Worm (Caenorhabditis elegans) whole organism, L4 larva: Measurements from ENCODE around the gene C35A5.10.

Experiments
- D1046.2 ChIP-seq: fragments of 200-800 bp; sonication (Bioruptor generic); IDR thresholded peaks from 2 replicates; pipeline ENCODE4 v1.3.6; 2022; ENCODE audit warnings: missing genetic modification characterization, missing compliant biosample characterization
- F10B5.3 ChIP-seq: sonication (generic microtip); optimal IDR thresholded peaks from 2 replicates; lab custom pipeline; 2016; ENCODE audit warnings: mild to moderate bottlenecking, missing genetic modification characterization, missing compliant biosample characterization
- F49E8.2 ChIP-seq: sonication (generic microtip); optimal IDR thresholded peaks from 2 replicates; lab custom pipeline; 2016; ENCODE audit warnings: missing compliant biosample characterization, mild to moderate bottlenecking, missing genetic modification characterization, borderline replicate concordance
- T20F7.1 ChIP-seq: fragments of 200-800 bp; sonication (Bioruptor generic); optimal IDR thresholded peaks from 2 replicates; lab custom pipeline; 2018; ENCODE audit warnings: mild to moderate bottlenecking, missing genetic modification characterization, missing compliant biosample characterization
- T26A8.4 ChIP-seq: fragments of 200-800 bp; sonication (Bioruptor generic); IDR thresholded peaks from 2 replicates; pipeline ENCODE4 v1.3.6; 2022; ENCODE audit warnings: missing genetic modification characterization, missing compliant biosample characterization
- Y105C5A.15 ChIP-seq: fragments of 200-800 bp; sonication (Bioruptor generic); IDR thresholded peaks from 2 replicates; pipeline ENCODE4 v1.3.6; 2022; ENCODE audit warnings: missing genetic modification characterization, missing compliant biosample characterization
- Y5F2A.4 ChIP-seq: fragments of 200-800 bp; sonication (Bioruptor generic); optimal IDR thresholded peaks from 2 replicates; lab custom pipeline; 2018; ENCODE audit warnings: mild to moderate bottlenecking, missing genetic modification characterization, missing compliant biosample characterization
- ZK337.2 ChIP-seq: fragments of 200-800 bp; sonication (Bioruptor generic); IDR thresholded peaks from 2 replicates; pipeline ENCODE4 v1.3.6; 2022; ENCODE audit warnings: missing genetic modification reagents, missing genetic modification characterization, missing compliant biosample characterization
- aha-1 ChIP-seq: fragments of 150-350 bp; peaks from one replicate; lab custom pipeline; 2014; ENCODE audit warnings: missing biosample characterization, missing genetic modification characterization
- aly-2 ChIP-seq: sonication (generic microtip); optimal IDR thresholded peaks from 2 replicates; lab custom pipeline; 2018; ENCODE audit warnings: missing biosample characterization, missing genetic modification characterization
- arid-1 ChIP-seq: fragments of 200-800 bp; sonication (Bioruptor generic); conservative IDR thresholded peaks from 2 replicates; pipeline ENCODE4 v1.3.6; 2022; ENCODE audit warnings: missing genetic modification reagents, missing genetic modification characterization, missing compliant biosample characterization
- attf-4 ChIP-seq: sonication (generic microtip); optimal IDR thresholded peaks from 3 replicates; lab custom pipeline; 2017; ENCODE audit warnings: missing biosample characterization, missing genetic modification characterization
- ceh-32 ChIP-seq: sonication (generic microtip); optimal IDR thresholded peaks from 2 replicates; lab custom pipeline; 2016; ENCODE audit warnings: mild to moderate bottlenecking, missing genetic modification characterization, missing compliant biosample characterization; ENCODE audit not compliant: poor library complexity
- cey-2 ChIP-seq: sonication (generic microtip); optimal IDR thresholded peaks from 3 replicates; lab custom pipeline; 2017; ENCODE audit warnings: missing genetic modification characterization, mild to moderate bottlenecking, missing compliant biosample characterization, antibody characterized with exemption, borderline replicate concordance; ENCODE audit not compliant: insufficient read depth
- daf-12 ChIP-seq: fragments of 150-350 bp; optimal IDR thresholded peaks from 2 replicates; lab custom pipeline; 2014; ENCODE audit warnings: missing biosample characterization, missing genetic modification reagents, missing genetic modification characterization
- daf-16 ChIP-seq, 3 experiments: sonication (generic microtip); optimal IDR thresholded peaks; 2 replicates each; lab custom pipeline; 2016 to 2017; ENCODE audit warnings: missing genetic modification characterization in 3 of 3, missing genetic modification reagents in 3 of 3, mild to moderate bottlenecking in 2 of 3, missing compliant biosample characterization in 2 of 3, missing biosample characterization in 1 of 3, moderate library complexity in 1 of 3
- dmd-6 ChIP-seq: fragments of 200-800 bp; sonication (Bioruptor generic); IDR thresholded peaks from 2 replicates; pipeline ENCODE4 v1.3.6; 2022; ENCODE audit warnings: missing genetic modification reagents, missing genetic modification characterization, missing compliant biosample characterization
- dpl-1 ChIP-seq: fragments of 150-350 bp; optimal IDR thresholded peaks from 2 replicates; lab custom pipeline; 2014; ENCODE audit warnings: missing biosample characterization, missing genetic modification reagents, missing genetic modification characterization
- gei-8 ChIP-seq: fragments of 200-800 bp; sonication (Bioruptor generic); optimal IDR thresholded peaks from 2 replicates; lab custom pipeline; 2018; ENCODE audit warnings: mild to moderate bottlenecking, missing genetic modification characterization, missing compliant biosample characterization
- hif-1 ChIP-seq, 2 experiments: sonication (generic microtip); optimal IDR thresholded peaks; 2 replicates each; lab custom pipeline; 2016 to 2017; ENCODE audit warnings: missing compliant biosample characterization in 2 of 2, missing genetic modification characterization in 2 of 2, missing genetic modification reagents in 2 of 2, missing genotype in 2 of 2, mild to moderate bottlenecking in 1 of 2
- hlh-11 ChIP-seq: fragments of 200-800 bp; sonication (Bioruptor generic); optimal IDR thresholded peaks from 2 replicates; lab custom pipeline; 2018; ENCODE audit warnings: mild to moderate bottlenecking, missing genetic modification characterization, missing compliant biosample characterization
- jun-1 ChIP-seq: fragments of 150-350 bp; optimal IDR thresholded peaks from 2 replicates; lab custom pipeline; 2014; ENCODE audit warnings: missing biosample characterization, missing genetic modification reagents, missing genetic modification characterization
- lin-38 ChIP-seq: fragments of 200-800 bp; sonication (Bioruptor generic); IDR thresholded peaks from 2 replicates; pipeline ENCODE4 v1.3.6; 2022; ENCODE audit warnings: missing genetic modification reagents, missing genetic modification characterization, missing compliant biosample characterization
- lin-39 ChIP-seq: fragments of 150-350 bp; optimal IDR thresholded peaks from 2 replicates; lab custom pipeline; 2014; ENCODE audit warnings: missing biosample characterization, missing genetic modification reagents, missing genetic modification characterization
- madf-5 ChIP-seq, 2 experiments: fragments of 200-800 bp; sonication (Bioruptor generic); IDR thresholded peaks; 2 replicates each; pipeline ENCODE4 v1.3.6; 2022; ENCODE audit warnings: missing compliant biosample characterization in 2 of 2, missing genetic modification characterization in 2 of 2
- mdl-1 ChIP-seq, 2 experiments: fragments of 150-350 bp in 1 of 2; sonication (generic microtip) in 1 of 2; optimal IDR thresholded peaks; 2 replicates each; lab custom pipeline; 2014 to 2017; ENCODE audit warnings: missing biosample characterization in 2 of 2, missing genetic modification characterization in 2 of 2
- mdt-29 ChIP-seq: fragments of 200-800 bp; sonication (Bioruptor generic); IDR thresholded peaks from 2 replicates; pipeline ENCODE4 v1.3.6; 2022; ENCODE audit warnings: missing genetic modification reagents, missing genetic modification characterization, missing compliant biosample characterization
- mep-1 ChIP-seq: fragments of 150-350 bp; sonication (generic microtip); optimal IDR thresholded peaks from 3 replicates; lab custom pipeline; 2014; ENCODE audit warnings: missing biosample characterization, missing genetic modification characterization
- mes-2 ChIP-seq: sonication (generic microtip); optimal IDR thresholded peaks from 2 replicates; lab custom pipeline; 2016; ENCODE audit warnings: missing genotype, mild to moderate bottlenecking, missing genetic modification characterization, missing compliant biosample characterization; ENCODE audit not compliant: poor library complexity, severe bottlenecking
- nhr-102 ChIP-seq: sonication (generic microtip); optimal IDR thresholded peaks from 2 replicates; lab custom pipeline; 2016; ENCODE audit warnings: mild to moderate bottlenecking, missing genetic modification characterization, moderate library complexity, missing compliant biosample characterization
- nhr-111 ChIP-seq: fragments of 200-800 bp; sonication (Bioruptor generic); optimal IDR thresholded peaks from 2 replicates; lab custom pipeline; 2018; ENCODE audit warnings: mild to moderate bottlenecking, missing genetic modification characterization, missing compliant biosample characterization
- nhr-237 ChIP-seq: sonication (generic microtip); optimal IDR thresholded peaks from 2 replicates; lab custom pipeline; 2017; ENCODE audit warnings: missing biosample characterization, missing genetic modification characterization
- nhr-28 ChIP-seq: fragments of 150-350 bp; optimal IDR thresholded peaks from 2 replicates; lab custom pipeline; 2014; ENCODE audit warnings: missing biosample characterization, missing genetic modification characterization
- nhr-48 ChIP-seq: sonication (generic microtip); optimal IDR thresholded peaks from 2 replicates; lab custom pipeline; 2016; ENCODE audit warnings: mild to moderate bottlenecking, missing genetic modification characterization, missing compliant biosample characterization
- nhr-77 ChIP-seq: fragments of 150-350 bp; optimal IDR thresholded peaks from 2 replicates; lab custom pipeline; 2014; ENCODE audit warnings: missing biosample characterization, missing genetic modification characterization
- pha-4 ChIP-seq, 2 experiments: fragments of 150-350 bp in 1 of 2; fragments of 200-800 bp in 1 of 2; sonication (Bioruptor generic) in 1 of 2; IDR thresholded peaks in 1 of 2; optimal IDR thresholded peaks in 1 of 2; 2 replicates each; pipeline versions ENCODE4 v1.3.6 to Lab custom; 2014 to 2022; ENCODE audit warnings: missing genetic modification characterization in 2 of 2, missing genetic modification reagents in 2 of 2, missing biosample characterization in 1 of 2, missing compliant biosample characterization in 1 of 2
- php-3 ChIP-seq: fragments of 200-800 bp; sonication (Bioruptor generic); IDR thresholded peaks from 2 replicates; pipeline ENCODE4 v1.3.6; 2022; ENCODE audit warnings: missing genetic modification reagents, missing genetic modification characterization, missing compliant biosample characterization
- pqm-1 ChIP-seq: sonication (generic microtip); optimal IDR thresholded peaks from 2 replicates; lab custom pipeline; 2017; ENCODE audit warnings: missing biosample characterization, missing genetic modification characterization
- rbr-2 ChIP-seq: sonication (generic microtip); optimal IDR thresholded peaks from 2 replicates; lab custom pipeline; 2016; ENCODE audit warnings: missing genotype, missing genetic modification characterization, missing compliant biosample characterization
- saeg-2 ChIP-seq: fragments of 200-800 bp; sonication (Bioruptor generic); IDR thresholded peaks from 2 replicates; pipeline ENCODE4 v1.3.6; 2022; ENCODE audit warnings: missing genetic modification reagents, missing genetic modification characterization, missing compliant biosample characterization
- sdz-12 ChIP-seq: fragments of 200-800 bp; sonication (Bioruptor generic); optimal IDR thresholded peaks from 2 replicates; lab custom pipeline; 2018; ENCODE audit warnings: mild to moderate bottlenecking, missing genetic modification characterization, missing compliant biosample characterization
- skn-1 ChIP-seq: fragments of 150-350 bp; optimal IDR thresholded peaks from 2 replicates; lab custom pipeline; 2014; ENCODE audit warnings: missing biosample characterization, missing genetic modification characterization
- unc-130 ChIP-seq: sonication (generic microtip); optimal IDR thresholded peaks from 2 replicates; lab custom pipeline; 2016; ENCODE audit warnings: missing genetic modification reagents, missing genetic modification characterization, missing compliant biosample characterization
- unc-62 ChIP-seq, 3 experiments: fragments of 150-350 bp in 1 of 3; sonication (generic microtip); optimal IDR thresholded peaks in 2 of 3; peaks in 1 of 3; 1 replicate in 1 of 3; 2 replicates in 2 of 3; lab custom pipeline; 2014 to 2017; ENCODE audit warnings: missing biosample characterization in 3 of 3, missing genetic modification characterization in 3 of 3, missing genetic modification reagents in 3 of 3, missing genotype in 1 of 3
- zag-1 ChIP-seq: fragments of 150-350 bp; optimal IDR thresholded peaks from 2 replicates; lab custom pipeline; 2014; ENCODE audit warnings: missing biosample characterization, missing genetic modification characterization
- zfp-3 ChIP-seq: fragments of 200-800 bp; sonication (Bioruptor generic); conservative IDR thresholded peaks from 2 replicates; pipeline ENCODE4 v1.3.6; 2022; ENCODE audit warnings: missing genetic modification reagents, missing genetic modification characterization, missing compliant biosample characterization
- ztf-11 ChIP-seq: fragments of 150-350 bp; optimal IDR thresholded peaks from 2 replicates; lab custom pipeline; 2014; ENCODE audit warnings: missing biosample characterization, missing genetic modification characterization

Gene C35A5.10

ce11 chrV:10491443-10491842, 12.6 kb upstream of the C35A5.10 start, which contains the start of gene aqp-5:
aqp-5 (plus strand) TSS chrV:10491743.
- TF ChIP-seq rbr-2 (tag; lab: Kevin White, UChicago) (no peak), nhr-237 (tag; lab: Kevin White, UChicago) (no peak), dpl-1 (no peak), ZK337.2 (GFP tag; lab: Robert Waterston, UW) (no peak), unc-130 (GFP tag; lab: Kevin White, UChicago) (no peak), daf-16 (GFP tag; optimal IDR thresholded peaks at IDR 0.05; lab: Kevin White, UChicago) (no peak), daf-16 (tag; optimal IDR thresholded peaks at IDR 0.05; lab: Kevin White, UChicago) (no peak), mes-2 (tag; lab: Kevin White, UChicago) (no peak), F10B5.3 (no peak)

ce11 chrV:10493150-10493549, 10.8 kb upstream of the C35A5.10 start, which contains the start of gene ugt-33:
ugt-33 (plus strand) TSS chrV:10493409.
- TF ChIP-seq T26A8.4 (GFP tag; lab: Robert Waterston, UW): no peak
- TF ChIP-seq F49E8.2 (tag; lab: Kevin White, UChicago): no peak
- TF ChIP-seq jun-1: no peak
- TF ChIP-seq D1046.2: no peak
- no peak for TF ChIP-seq ztf-11
- TF ChIP-seq nhr-237 (tag; lab: Kevin White, UChicago): no peak
- no peak for TF ChIP-seq attf-4
- no peak for TF ChIP-seq arid-1 (GFP tag; lab: Robert Waterston, UW)
- no peak for TF ChIP-seq zfp-3 (GFP tag; lab: Robert Waterston, UW)
- TF ChIP-seq zag-1 (tag; lab: Kevin White, UChicago): no peak
- TF ChIP-seq nhr-77 (tag; lab: Kevin White, UChicago): peak; percentile 54
- peak; percentile 81 for TF ChIP-seq aha-1
- no peak for TF ChIP-seq gei-8 (GFP tag; lab: Kevin White, UChicago)
- no peak for TF ChIP-seq saeg-2
- TF ChIP-seq Y105C5A.15 (GFP tag; lab: Robert Waterston, UW): no peak
- no peak for TF ChIP-seq nhr-102 (tag; lab: Kevin White, UChicago)
- TF ChIP-seq daf-16 (GFP tag; optimal IDR thresholded peaks at IDR 0.05; lab: Kevin White, UChicago): no peak
- TF ChIP-seq daf-16 (tag; optimal IDR thresholded peaks at IDR 0.05; lab: Kevin White, UChicago): peak; percentile 63
- no peak for TF ChIP-seq pha-4 (GFP tag; IDR thresholded peaks at IDR 0.05; lab: Robert Waterston, UW)
- no peak for TF ChIP-seq pha-4 (tag; optimal IDR thresholded peaks at IDR 0.05; lab: Kevin White, UChicago)
- no peak for TF ChIP-seq mes-2 (tag; lab: Kevin White, UChicago)
- TF ChIP-seq mdt-29 (GFP tag; lab: Robert Waterston, UW): no peak
- TF ChIP-seq aly-2 (tag; lab: Kevin White, UChicago): no peak
- TF ChIP-seq T20F7.1 (GFP tag; lab: Kevin White, UChicago): no peak
- peak; percentile 56 for TF ChIP-seq hlh-11 (tag; lab: Kevin White, UChicago)
- peak; percentile 74 for TF ChIP-seq pqm-1 (tag; lab: Kevin White, UChicago)
- TF ChIP-seq ceh-32: no peak
- TF ChIP-seq lin-38 (GFP tag; lab: Robert Waterston, UW): no peak
- TF ChIP-seq lin-39: no peak
- no peak for TF ChIP-seq daf-12 (tag; lab: Kevin White, UChicago)
- no peak for TF ChIP-seq mdl-1 (tag; optimal IDR thresholded peaks at IDR 0.05; lab: Kevin White, UChicago)
- TF ChIP-seq madf-5 (GFP tag; IDR thresholded peaks at IDR 0.05; lab: Robert Waterston, UW): no peak
- no peak for TF ChIP-seq cey-2 (tag; lab: Kevin White, UChicago)
- no peak for TF ChIP-seq nhr-48
- TF ChIP-seq hif-1 (tag; optimal IDR thresholded peaks at IDR 0.05; lab: Kevin White, UChicago): no peak
- no peak for TF ChIP-seq Y5F2A.4
- no peak for TF ChIP-seq mep-1 (tag; lab: Kevin White, UChicago)
- TF ChIP-seq nhr-111 (GFP tag; lab: Kevin White, UChicago): no peak
- TF ChIP-seq ZK337.2 (GFP tag; lab: Robert Waterston, UW): no peak
- TF ChIP-seq dmd-6: peak; percentile 37; the same call in 1 of the 2 replicates
- TF ChIP-seq nhr-28 (tag; lab: Kevin White, UChicago): peak; percentile 97
- no peak for TF ChIP-seq skn-1 (tag; lab: Kevin White, UChicago)
- TF ChIP-seq sdz-12 (GFP tag; lab: Kevin White, UChicago): no peak
- 0 out of 2 replicates have a peak, but pooled peaks have one; percentile 11 for TF ChIP-seq php-3 (GFP tag; lab: Robert Waterston, UW)
- TF ChIP-seq unc-62 (GFP tag; optimal IDR thresholded peaks at IDR 0.05 in 1 of 2; lab: Kevin White, UChicago): no peak
- no peak for TF ChIP-seq unc-62 (tag; optimal IDR thresholded peaks at IDR 0.05; lab: Kevin White, UChicago)
